Worm (Caenorhabditis elegans) whole organism, young adult: Measurements from ENCODE around the gene Y57G7A.6.

Source experiments
- B0035.1 ChIP-seq: sonication (generic microtip); optimal IDR thresholded peaks from 2 replicates; lab custom pipeline; 2016; ENCODE audit warnings: missing genetic modification characterization, mild to moderate bottlenecking, missing compliant biosample characterization, missing genotype, missing genetic modification reagents
- B0336.3 ChIP-seq: fragments of 200-800 bp; sonication (Bioruptor generic); IDR thresholded peaks from 2 replicates; pipeline ENCODE4 v1.3.6; 2022; ENCODE audit warnings: missing genetic modification characterization, missing compliant biosample characterization
- C06A6.2 ChIP-seq: fragments of 200-800 bp; sonication (Bioruptor generic); conservative IDR thresholded peaks from 2 replicates; pipeline ENCODE4 v1.3.6; 2022; ENCODE audit warnings: missing genetic modification characterization, missing compliant biosample characterization
- F10E7.11 ChIP-seq: sonication (generic microtip); optimal IDR thresholded peaks from 2 replicates; lab custom pipeline; 2017; ENCODE audit warnings: mild to moderate bottlenecking, missing genetic modification characterization, moderate library complexity, missing compliant biosample characterization
- F49E8.2 ChIP-seq: sonication (generic microtip); optimal IDR thresholded peaks from 3 replicates; lab custom pipeline; 2017; ENCODE audit warnings: missing genetic modification characterization, mild to moderate bottlenecking, missing compliant biosample characterization, antibody characterized with exemption, moderate library complexity; ENCODE audit not compliant: insufficient read depth
- K11D2.4 ChIP-seq: fragments of 200-800 bp; sonication (Bioruptor generic); IDR thresholded peaks from 2 replicates; pipeline ENCODE4 v1.3.6; 2022; ENCODE audit warnings: missing genetic modification reagents, missing genetic modification characterization, missing compliant biosample characterization
- ama-1 ChIP-seq, 3 experiments: fragments of 150-350 bp in 1 of 3; sonication (generic microtip) in 2 of 3; optimal IDR thresholded peaks; 2 replicates each; lab custom pipeline; 2014 to 2018; ENCODE audit warnings: missing biosample characterization in 2 of 3, missing genetic modification characterization in 2 of 3, missing genetic modification reagents in 2 of 3
- aptf-3 ChIP-seq: fragments of 200-800 bp; sonication (Bioruptor generic); IDR thresholded peaks from 2 replicates; pipeline ENCODE4 v1.3.6; 2022; ENCODE audit warnings: missing genetic modification characterization, missing compliant biosample characterization
- atf-7 ChIP-seq: sonication (generic microtip); optimal IDR thresholded peaks from 2 replicates; lab custom pipeline; 2017; ENCODE audit warnings: mild to moderate bottlenecking, missing genetic modification characterization, missing compliant biosample characterization
- attf-6 ChIP-seq: fragments of 200-800 bp; sonication (Bioruptor generic); IDR thresholded peaks from 2 replicates; pipeline ENCODE4 v1.3.6; 2022; ENCODE audit warnings: missing genetic modification reagents, missing genetic modification characterization, missing compliant biosample characterization
- ccch-3 ChIP-seq: fragments of 200-800 bp; sonication (Bioruptor generic); optimal IDR thresholded peaks from 2 replicates; lab custom pipeline; 2018; ENCODE audit warnings: mild to moderate bottlenecking, missing genetic modification characterization, missing compliant biosample characterization
- cebp-1 ChIP-seq, 2 experiments: fragments of 200-800 bp in 1 of 2; sonication (Bioruptor generic) in 1 of 2; sonication (generic microtip) in 1 of 2; IDR thresholded peaks in 1 of 2; optimal IDR thresholded peaks in 1 of 2; 2 replicates each; pipeline versions ENCODE4 v1.3.6 to Lab custom; 2017 to 2022; ENCODE audit warnings: missing compliant biosample characterization in 2 of 2, missing genetic modification characterization in 2 of 2, mild to moderate bottlenecking in 1 of 2, missing genetic modification reagents in 1 of 2, moderate library complexity in 1 of 2
- ceh-27 ChIP-seq: fragments of 200-800 bp; sonication (Bioruptor generic); optimal IDR thresholded peaks from 2 replicates; lab custom pipeline; 2018; ENCODE audit warnings: mild to moderate bottlenecking, missing genetic modification characterization, moderate library complexity, missing compliant biosample characterization
- die-1 ChIP-seq: sonication (generic microtip); optimal IDR thresholded peaks from 2 replicates; lab custom pipeline; 2016; ENCODE audit warnings: missing genotype, mild to moderate bottlenecking, missing genetic modification characterization, missing compliant biosample characterization
- efl-1 ChIP-seq: fragments of 150-350 bp; optimal IDR thresholded peaks from 2 replicates; lab custom pipeline; 2014; ENCODE audit warnings: missing biosample characterization, missing genetic modification reagents, missing genetic modification characterization
- ekl-4 ChIP-seq: fragments of 200-800 bp; sonication (Bioruptor generic); IDR thresholded peaks from 2 replicates; pipeline ENCODE4 v1.3.6; 2022; ENCODE audit warnings: missing genetic modification reagents, missing genetic modification characterization, missing compliant biosample characterization
- hsf-1 ChIP-seq: fragments of 200-800 bp; sonication (Bioruptor generic); IDR thresholded peaks from 2 replicates; pipeline ENCODE4 v1.3.6; 2022; ENCODE audit warnings: missing genetic modification reagents, missing genetic modification characterization, missing compliant biosample characterization
- lag-1 ChIP-seq: fragments of 200-800 bp; sonication (Bioruptor generic); IDR thresholded peaks from 2 replicates; pipeline ENCODE4 v1.3.6; 2022; ENCODE audit warnings: missing genetic modification reagents, missing genetic modification characterization, missing compliant biosample characterization
- let-607 ChIP-seq, 2 experiments: fragments of 200-800 bp in 1 of 2; sonication (Bioruptor generic) in 1 of 2; sonication (generic microtip) in 1 of 2; optimal IDR thresholded peaks; 2 replicates each; lab custom pipeline; 2016 to 2018; ENCODE audit warnings: mild to moderate bottlenecking in 2 of 2, missing compliant biosample characterization in 2 of 2, missing genetic modification characterization in 2 of 2, moderate library complexity in 2 of 2, missing genotype in 1 of 2
- lin-26 ChIP-seq: fragments of 200-800 bp; sonication (Bioruptor generic); IDR thresholded peaks from 2 replicates; pipeline ENCODE4 v1.3.6; 2022; ENCODE audit warnings: missing genetic modification reagents, missing genetic modification characterization, missing compliant biosample characterization
- lin-35 ChIP-seq, 3 experiments: fragments of 150-350 bp in 2 of 3; sonication (generic microtip) in 1 of 3; optimal IDR thresholded peaks; 2 replicates each; lab custom pipeline; 2014 to 2018; ENCODE audit warnings: missing biosample characterization in 3 of 3, missing genetic modification characterization in 3 of 3, missing genetic modification reagents in 3 of 3
- lin-40 ChIP-seq: sonication (generic microtip); optimal IDR thresholded peaks from 2 replicates; lab custom pipeline; 2016; ENCODE audit warnings: missing genetic modification characterization, mild to moderate bottlenecking, missing compliant biosample characterization, missing genotype, missing genetic modification reagents
- lin-54 ChIP-seq: fragments of 200-800 bp; sonication (Bioruptor generic); optimal IDR thresholded peaks from 2 replicates; lab custom pipeline; 2018; ENCODE audit warnings: mild to moderate bottlenecking, missing genetic modification characterization, missing compliant biosample characterization
- madf-6 ChIP-seq: fragments of 200-800 bp; sonication (Bioruptor generic); IDR thresholded peaks from 2 replicates; pipeline ENCODE4 v1.3.6; 2022; ENCODE audit warnings: missing genetic modification reagents, missing genetic modification characterization, missing compliant biosample characterization
- madf-8 ChIP-seq: fragments of 200-800 bp; sonication (Bioruptor generic); conservative IDR thresholded peaks from 2 replicates; pipeline ENCODE4 v1.3.6; 2022; ENCODE audit warnings: missing genetic modification reagents, missing genetic modification characterization, missing compliant biosample characterization
- mcd-1 ChIP-seq: fragments of 200-800 bp; sonication (Bioruptor generic); IDR thresholded peaks from 2 replicates; pipeline ENCODE4 v1.3.6; 2022; ENCODE audit warnings: missing genetic modification reagents, missing genetic modification characterization, missing compliant biosample characterization
- mel-28 ChIP-seq: sonication (generic microtip); optimal IDR thresholded peaks from 2 replicates; lab custom pipeline; 2016; ENCODE audit warnings: borderline replicate concordance, mild to moderate bottlenecking, missing genetic modification characterization, missing compliant biosample characterization
- mxl-1 ChIP-seq: sonication (generic microtip); optimal IDR thresholded peaks from 2 replicates; lab custom pipeline; 2016; ENCODE audit warnings: missing genetic modification characterization, missing compliant biosample characterization
- nfya-1 ChIP-seq: sonication (generic microtip); optimal IDR thresholded peaks from 2 replicates; lab custom pipeline; 2017; ENCODE audit warnings: antibody characterized with exemption, missing compliant biosample characterization, missing genetic modification characterization, borderline replicate concordance; ENCODE audit not compliant: insufficient read depth
- nfya-2 ChIP-seq: fragments of 200-800 bp; sonication (Bioruptor generic); IDR thresholded peaks from 2 replicates; pipeline ENCODE4 v1.3.6; 2022; ENCODE audit warnings: missing genetic modification reagents, missing genetic modification characterization, missing compliant biosample characterization
- nhr-120 ChIP-seq: fragments of 200-800 bp; sonication (Bioruptor generic); IDR thresholded peaks from 2 replicates; pipeline ENCODE4 v1.3.6; 2022; ENCODE audit warnings: missing genetic modification characterization, missing compliant biosample characterization
- nhr-80 ChIP-seq: sonication (generic microtip); optimal IDR thresholded peaks from 2 replicates; lab custom pipeline; 2016; ENCODE audit warnings: missing genetic modification characterization, missing compliant biosample characterization
- rcor-1 ChIP-seq: fragments of 200-800 bp; sonication (Bioruptor generic); IDR thresholded peaks from 2 replicates; pipeline ENCODE4 v1.3.6; 2022; ENCODE audit warnings: missing genetic modification reagents, missing genetic modification characterization, missing compliant biosample characterization
- sea-2 ChIP-seq: fragments of 200-800 bp; sonication (Bioruptor generic); IDR thresholded peaks from 2 replicates; pipeline ENCODE4 v1.3.6; 2022; ENCODE audit warnings: missing genetic modification characterization, missing compliant biosample characterization
- snpc-1.1 ChIP-seq: sonication (generic microtip); optimal IDR thresholded peaks from 2 replicates; lab custom pipeline; 2017; ENCODE audit warnings: missing genetic modification characterization, mild to moderate bottlenecking, missing compliant biosample characterization, antibody characterized with exemption, moderate library complexity, missing genotype, missing genetic modification reagents; ENCODE audit not compliant: insufficient read depth
- snpc-3.4 ChIP-seq: sonication (generic microtip); optimal IDR thresholded peaks from 2 replicates; lab custom pipeline; 2017; ENCODE audit warnings: missing genetic modification characterization, mild to moderate bottlenecking, missing compliant biosample characterization, antibody characterized with exemption, moderate library complexity, missing genotype, missing genetic modification reagents
- sptf-2 ChIP-seq: fragments of 200-800 bp; sonication (Bioruptor generic); optimal IDR thresholded peaks from 2 replicates; lab custom pipeline; 2018; ENCODE audit warnings: mild to moderate bottlenecking, missing genetic modification characterization, missing compliant biosample characterization
- tbp1 ChIP-seq: fragments of 200-800 bp; sonication (Bioruptor generic); optimal IDR thresholded peaks from 2 replicates; lab custom pipeline; 2018; ENCODE audit warnings: mild to moderate bottlenecking, missing genetic modification characterization, missing compliant biosample characterization
- xnd-1 ChIP-seq: sonication (generic microtip); optimal IDR thresholded peaks from 2 replicates; lab custom pipeline; 2016; ENCODE audit warnings: missing genotype, missing genetic modification reagents, missing genetic modification characterization, missing compliant biosample characterization
- ztf-22 ChIP-seq: fragments of 200-800 bp; sonication (Bioruptor generic); optimal IDR thresholded peaks from 2 replicates; lab custom pipeline; 2018; ENCODE audit warnings: mild to moderate bottlenecking, missing genetic modification characterization, moderate library complexity, missing compliant biosample characterization
- ztf-26 ChIP-seq: sonication (generic microtip); optimal IDR thresholded peaks from 2 replicates; lab custom pipeline; 2017; ENCODE audit warnings: missing genetic modification characterization, missing compliant biosample characterization
- ztf-28 ChIP-seq: fragments of 200-800 bp; sonication (Bioruptor generic); IDR thresholded peaks from 2 replicates; pipeline ENCODE4 v1.3.6; 2022; ENCODE audit warnings: missing genetic modification reagents, missing genetic modification characterization, missing compliant biosample characterization
- ztf-6 ChIP-seq: fragments of 200-800 bp; sonication (Bioruptor generic); IDR thresholded peaks from 2 replicates; pipeline ENCODE4 v1.3.6; 2022; ENCODE audit warnings: missing genetic modification reagents, missing genetic modification characterization, missing compliant biosample characterization

The Y57G7A.6 gene

DNA sequence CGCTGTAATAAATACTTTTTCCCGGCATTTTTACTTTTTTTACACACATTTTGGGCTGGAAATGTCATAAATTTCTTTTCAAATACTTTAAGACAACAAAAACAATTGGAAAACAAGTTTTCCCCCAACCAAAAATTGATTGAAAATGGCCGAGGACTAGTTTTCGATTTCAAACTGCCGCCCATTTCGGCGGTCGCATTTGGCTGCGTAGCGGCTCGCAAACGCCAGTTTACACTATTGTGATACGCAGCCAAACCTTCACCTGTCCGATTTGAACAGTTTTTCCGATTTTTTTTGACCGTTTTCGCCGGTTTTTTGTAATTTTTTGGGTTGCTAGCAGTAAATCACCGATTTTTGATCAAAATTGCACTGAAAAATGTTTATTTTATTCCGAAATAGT, 35.0 kb upstream of the Y57G7A.6 start (continued):
- TF ChIP-seq B0035.1 (tag; lab: Kevin White, UChicago) (peak; percentile 46), lin-26 (GFP tag; lab: Robert Waterston, UW) (peak; percentile 81), ztf-26 (peak; percentile 96), hsf-1 (GFP tag; lab: Robert Waterston, UW) (peak; percentile 89), ztf-28 (GFP tag; lab: Robert Waterston, UW) (peak; percentile 94), madf-6 (GFP tag; lab: Robert Waterston, UW) (peak; percentile 92), tbp1 (peak; percentile 77), nfya-1 (tag; lab: Kevin White, UChicago) (no peak), K11D2.4 (GFP tag; lab: Robert Waterston, UW) (peak; percentile 94), snpc-3.4 (tag; lab: Kevin White, UChicago) (peak; percentile 92), sptf-2 (GFP tag; lab: Kevin White, UChicago) (peak; percentile 30), C06A6.2 (GFP tag; lab: Robert Waterston, UW) (peak; percentile 87)

DNA sequence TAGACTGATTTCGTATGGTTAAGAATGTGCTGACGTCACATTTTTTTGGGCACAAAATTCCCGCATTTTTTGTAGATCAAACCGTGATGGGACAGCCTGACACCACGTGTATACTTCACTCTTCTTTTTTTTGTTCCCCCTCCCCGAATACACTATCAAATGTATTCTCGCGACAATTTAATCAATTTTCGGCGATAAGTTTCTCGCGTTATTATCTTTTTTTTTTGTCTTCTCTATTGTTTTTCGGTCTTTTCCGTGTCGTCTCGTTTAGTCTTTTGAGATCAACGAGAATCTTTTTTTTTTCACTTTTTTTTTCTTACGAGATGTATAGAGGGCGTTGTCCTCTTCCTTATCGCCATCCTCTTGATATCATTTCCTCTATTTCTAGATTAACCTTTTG, 29.8 kb upstream of the Y57G7A.6 start:
- TF ChIP-seq nhr-80 (tag; lab: Kevin White, UChicago): peak; percentile 70
- peak; percentile 49 for TF ChIP-seq ztf-26
- peak; percentile 43 for TF ChIP-seq lin-40 (tag; lab: Kevin White, UChicago)
- peak in 1 of 2 experiments; percentile 25 for TF ChIP-seq let-607 (tag; optimal IDR thresholded peaks at IDR 0.05; lab: Kevin White, UChicago)
- TF ChIP-seq K11D2.4 (GFP tag; lab: Robert Waterston, UW): peak; percentile 71
- TF ChIP-seq B0336.3: no peak
- TF ChIP-seq ztf-22 (GFP tag; lab: Kevin White, UChicago): no peak
- peak; percentile 4 for TF ChIP-seq atf-7
- TF ChIP-seq ama-1 (optimal IDR thresholded peaks at IDR 0.05; lab: Kevin White, UChicago): no peak
- no peak for TF ChIP-seq ama-1 (GFP tag; optimal IDR thresholded peaks at IDR 0.05; lab: Kevin White, UChicago)
- no peak for TF ChIP-seq attf-6 (GFP tag; lab: Robert Waterston, UW)

DNA sequence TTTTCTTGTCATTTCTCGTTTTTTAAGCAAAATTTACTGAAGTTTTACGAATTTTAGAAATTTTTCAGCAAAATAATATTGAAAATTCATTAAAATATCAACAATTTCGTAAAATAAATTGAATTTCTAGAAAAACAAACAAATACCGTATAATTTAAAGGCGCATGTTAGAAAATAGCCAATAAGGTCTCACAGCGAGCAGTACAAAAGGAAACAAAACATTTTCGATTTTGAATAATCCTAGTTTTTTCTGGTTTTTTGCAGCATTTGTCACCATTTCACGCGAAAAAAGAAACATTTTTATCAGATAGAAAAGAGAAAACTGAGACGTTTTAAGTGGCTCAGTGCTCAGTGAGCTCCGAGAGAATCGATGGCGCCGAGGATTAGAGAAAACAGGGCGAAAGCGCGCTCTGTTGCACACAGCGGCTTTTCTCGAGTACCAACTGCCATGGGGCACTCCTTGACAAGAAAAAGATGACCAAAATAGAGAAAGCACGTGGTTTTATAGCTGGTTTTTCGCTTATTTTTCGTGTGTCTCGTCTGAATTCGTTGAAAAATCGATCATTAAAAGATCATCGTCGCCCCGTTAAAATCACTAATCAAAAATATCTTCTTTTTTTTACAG, 24.6 kb upstream of the Y57G7A.6 start, which contains the start of the genes alh-6 and fcho-1:
Gene alh-6, minus strand, starts transcription at position 242 of the 625 bp plus-strand sequence.
Gene fcho-1, plus strand, starts transcription at position 624 of the 625 bp plus-strand sequence.
- peak; percentile 27; the same call in 1 of the 2 replicates for TF ChIP-seq madf-8 (GFP tag; lab: Robert Waterston, UW)
- no peak for TF ChIP-seq die-1 (tag; lab: Kevin White, UChicago)
- TF ChIP-seq cebp-1 (GFP tag; IDR thresholded peaks at IDR 0.05; lab: Robert Waterston, UW): no peak
- peak; percentile 2 for TF ChIP-seq cebp-1 (tag; optimal IDR thresholded peaks at IDR 0.05; lab: Kevin White, UChicago)
- no peak for TF ChIP-seq lag-1 (GFP tag; lab: Robert Waterston, UW)
- TF ChIP-seq ekl-4 (GFP tag; lab: Robert Waterston, UW): no peak
- peak; percentile 25 for TF ChIP-seq F49E8.2
- TF ChIP-seq mxl-1 (tag; lab: Kevin White, UChicago): no peak
- no peak for TF ChIP-seq aptf-3
- TF ChIP-seq ceh-27 (GFP tag; lab: Kevin White, UChicago): peak; percentile 55
- TF ChIP-seq sptf-2 (GFP tag; lab: Kevin White, UChicago): no peak
- no peak for TF ChIP-seq nhr-120 (GFP tag; lab: Robert Waterston, UW)
- no peak for TF ChIP-seq attf-6 (GFP tag; lab: Robert Waterston, UW)
- TF ChIP-seq nfya-2 (GFP tag; lab: Robert Waterston, UW): no peak
- TF ChIP-seq rcor-1 (GFP tag; lab: Robert Waterston, UW): no peak
- TF ChIP-seq sea-2: no peak
- peak; percentile 74 for TF ChIP-seq madf-6 (GFP tag; lab: Robert Waterston, UW)
- TF ChIP-seq snpc-1.1 (tag; lab: Kevin White, UChicago): no peak
- no peak for TF ChIP-seq mel-28 (tag; lab: Kevin White, UChicago)
- TF ChIP-seq ccch-3: no peak
- TF ChIP-seq F10E7.11 (tag; lab: Kevin White, UChicago): no peak
- TF ChIP-seq ztf-6: no peak
- TF ChIP-seq lin-35 (GFP tag; optimal IDR thresholded peaks at IDR 0.05; lab: Kevin White, UChicago): no peak
- peak; percentile 7 for TF ChIP-seq efl-1 (GFP tag; lab: Kevin White, UChicago)
- TF ChIP-seq atf-7: no peak
- peak; percentile 66 for TF ChIP-seq xnd-1 (tag; lab: Kevin White, UChicago)
- TF ChIP-seq mcd-1 (GFP tag; lab: Robert Waterston, UW): peak; percentile 55
- TF ChIP-seq lin-54: peak; percentile 36
